Worm (Caenorhabditis elegans) whole organism, L1 larva: ENCODE measurements around the gene F47E1.4.

ENCODE experiments used
- C16A3.4 ChIP-seq: fragments of 150-350 bp; optimal IDR thresholded peaks from 2 replicates; lab custom pipeline; 2014; ENCODE audit warnings: missing biosample characterization, missing genetic modification characterization
- C34B4.2 ChIP-seq: sonication (generic microtip); optimal IDR thresholded peaks from 2 replicates; lab custom pipeline; 2017; ENCODE audit warnings: mild to moderate bottlenecking, missing genetic modification characterization, missing compliant biosample characterization
- F16B12.6 ChIP-seq: fragments of 150-350 bp; optimal IDR thresholded peaks from 2 replicates; lab custom pipeline; 2014; ENCODE audit warnings: missing biosample characterization, missing genetic modification characterization
- aha-1 ChIP-seq: fragments of 150-350 bp; optimal IDR thresholded peaks from 2 replicates; lab custom pipeline; 2014; ENCODE audit warnings: missing biosample characterization, missing genetic modification characterization
- alr-1 ChIP-seq: fragments of 200-800 bp; sonication (Bioruptor generic); optimal IDR thresholded peaks from 2 replicates; lab custom pipeline; 2018; ENCODE audit warnings: borderline replicate concordance, mild to moderate bottlenecking, missing genetic modification characterization, missing compliant biosample characterization
- ceh-8 ChIP-seq: fragments of 200-800 bp; sonication (Bioruptor generic); optimal IDR thresholded peaks from 2 replicates; lab custom pipeline; 2018; ENCODE audit warnings: mild to moderate bottlenecking, missing genetic modification characterization, moderate library complexity, missing compliant biosample characterization
- ceh-82 ChIP-seq, 3 experiments: fragments of 150-350 bp in 1 of 3; sonication (generic microtip) in 2 of 3; optimal IDR thresholded peaks; 2 replicates each; lab custom pipeline; 2014 to 2017; ENCODE audit warnings: missing biosample characterization in 3 of 3, missing genetic modification characterization in 3 of 3
- ceh-90 ChIP-seq: sonication (generic microtip); optimal IDR thresholded peaks from 2 replicates; lab custom pipeline; 2016; ENCODE audit warnings: missing genetic modification characterization, missing compliant biosample characterization
- dsc-1 ChIP-seq: sonication (generic microtip); optimal IDR thresholded peaks from 2 replicates; lab custom pipeline; 2016; ENCODE audit warnings: mild to moderate bottlenecking, missing genetic modification characterization, missing compliant biosample characterization
- efl-1 ChIP-seq, 4 experiments: fragments of 150-350 bp; optimal IDR thresholded peaks in 3 of 4; peaks in 1 of 4; 1 replicate in 1 of 4; 2 replicates in 3 of 4; lab custom pipeline; 2014; ENCODE audit warnings: missing biosample characterization in 2 of 4, missing genetic modification characterization in 2 of 4, missing genetic modification reagents in 2 of 4
- fkh-8 ChIP-seq: sonication (generic microtip); optimal IDR thresholded peaks from 2 replicates; lab custom pipeline; 2016; ENCODE audit warnings: mild to moderate bottlenecking, missing genetic modification characterization, missing compliant biosample characterization
- grh-1 ChIP-seq: fragments of 200-800 bp; sonication (Bioruptor generic); IDR thresholded peaks from 2 replicates; pipeline ENCODE4 v1.3.6; 2022; ENCODE audit warnings: missing genetic modification reagents, missing genetic modification characterization, missing compliant biosample characterization
- hlh-4 ChIP-seq: sonication (generic microtip); optimal IDR thresholded peaks from 2 replicates; lab custom pipeline; 2016; ENCODE audit warnings: mild to moderate bottlenecking, missing genetic modification characterization, missing compliant biosample characterization
- hpl-2 ChIP-seq: fragments of 150-350 bp; optimal IDR thresholded peaks from 2 replicates; lab custom pipeline; 2014; ENCODE audit warnings: missing biosample characterization, missing genetic modification reagents, missing genetic modification characterization
- irx-1 ChIP-seq: sonication (generic microtip); optimal IDR thresholded peaks from 2 replicates; lab custom pipeline; 2016; ENCODE audit warnings: missing genetic modification characterization, missing compliant biosample characterization
- jun-1 ChIP-seq: fragments of 150-350 bp; optimal IDR thresholded peaks from 2 replicates; lab custom pipeline; 2014; ENCODE audit warnings: missing biosample characterization, missing genetic modification reagents, missing genetic modification characterization
- lin-13 ChIP-seq: fragments of 150-350 bp; optimal IDR thresholded peaks from 2 replicates; lab custom pipeline; 2014; ENCODE audit warnings: missing biosample characterization, missing genetic modification reagents, missing genetic modification characterization
- lin-14 ChIP-seq: fragments of 200-800 bp; sonication (Bioruptor generic); optimal IDR thresholded peaks from 2 replicates; lab custom pipeline; 2018; ENCODE audit warnings: mild to moderate bottlenecking, missing genetic modification characterization, moderate library complexity, missing compliant biosample characterization
- lin-15B ChIP-seq: fragments of 150-350 bp; sonication (generic microtip); optimal IDR thresholded peaks from 3 replicates; lab custom pipeline; 2014; ENCODE audit warnings: missing biosample characterization, missing genetic modification characterization
- lin-35 ChIP-seq, 2 experiments: fragments of 150-350 bp; optimal IDR thresholded peaks; 2 replicates each; lab custom pipeline; 2014; ENCODE audit warnings: missing biosample characterization in 2 of 2, missing genetic modification characterization in 2 of 2, missing genetic modification reagents in 2 of 2
- lin-39 ChIP-seq: fragments of 150-350 bp; optimal IDR thresholded peaks from 2 replicates; lab custom pipeline; 2014; ENCODE audit warnings: missing biosample characterization, missing genetic modification reagents, missing genetic modification characterization
- lsy-2 ChIP-seq, 2 experiments: fragments of 150-350 bp; optimal IDR thresholded peaks; 2 replicates each; lab custom pipeline; 2014; ENCODE audit warnings: missing biosample characterization in 2 of 2, missing genetic modification characterization in 2 of 2
- mab-9 ChIP-seq: fragments of 200-800 bp; sonication (Bioruptor generic); IDR thresholded peaks from 2 replicates; pipeline ENCODE4 v1.3.6; 2022; ENCODE audit warnings: missing genetic modification reagents, missing genetic modification characterization, missing compliant biosample characterization
- mef-2 ChIP-seq: fragments of 150-350 bp; optimal IDR thresholded peaks from 2 replicates; lab custom pipeline; 2014; ENCODE audit warnings: missing biosample characterization, missing genetic modification characterization
- mep-1 ChIP-seq: fragments of 150-350 bp; optimal IDR thresholded peaks from 2 replicates; lab custom pipeline; 2014; ENCODE audit warnings: missing biosample characterization, missing genetic modification characterization
- nhr-19 ChIP-seq: fragments of 200-800 bp; sonication (Bioruptor generic); conservative IDR thresholded peaks from 2 replicates; pipeline ENCODE4 v1.3.6; 2022; ENCODE audit warnings: missing genetic modification characterization, missing compliant biosample characterization
- nhr-20 ChIP-seq: sonication (generic microtip); optimal IDR thresholded peaks from 2 replicates; lab custom pipeline; 2016; ENCODE audit warnings: mild to moderate bottlenecking, missing genetic modification characterization, missing compliant biosample characterization
- nhr-28 ChIP-seq: fragments of 150-350 bp; optimal IDR thresholded peaks from 2 replicates; lab custom pipeline; 2014; ENCODE audit warnings: missing biosample characterization, missing genetic modification characterization
- nhr-47 ChIP-seq: sonication (generic microtip); optimal IDR thresholded peaks from 2 replicates; lab custom pipeline; 2016; ENCODE audit warnings: mild to moderate bottlenecking, missing genetic modification characterization, moderate library complexity, missing compliant biosample characterization
- nhr-71 ChIP-seq: sonication (generic microtip); optimal IDR thresholded peaks from 2 replicates; lab custom pipeline; 2016; ENCODE audit warnings: mild to moderate bottlenecking, missing genetic modification characterization, moderate library complexity, missing compliant biosample characterization
- nhr-77 ChIP-seq: fragments of 150-350 bp; optimal IDR thresholded peaks from 2 replicates; lab custom pipeline; 2014; ENCODE audit warnings: missing biosample characterization, missing genetic modification characterization
- nhr-84 ChIP-seq: sonication (generic microtip); optimal IDR thresholded peaks from 2 replicates; lab custom pipeline; 2017; ENCODE audit warnings: missing biosample characterization, missing genetic modification characterization
- nhr-90 ChIP-seq: sonication (generic microtip); optimal IDR thresholded peaks from 2 replicates; lab custom pipeline; 2016; ENCODE audit warnings: mild to moderate bottlenecking, missing genetic modification characterization, missing compliant biosample characterization; ENCODE audit not compliant: poor library complexity
- rnt-1 ChIP-seq: sonication (generic microtip); optimal IDR thresholded peaks from 2 replicates; lab custom pipeline; 2016; ENCODE audit warnings: mild to moderate bottlenecking, missing genetic modification characterization, moderate library complexity, missing compliant biosample characterization
- snu-23 ChIP-seq: sonication (generic microtip); optimal IDR thresholded peaks from 2 replicates; lab custom pipeline; 2016; ENCODE audit warnings: missing genetic modification characterization, missing compliant biosample characterization
- sox-4 ChIP-seq: sonication (generic microtip); optimal IDR thresholded peaks from 2 replicates; lab custom pipeline; 2016; ENCODE audit warnings: missing genetic modification characterization, missing compliant biosample characterization
- swsn-7 ChIP-seq: sonication (generic microtip); optimal IDR thresholded peaks from 2 replicates; lab custom pipeline; 2016; ENCODE audit warnings: missing genetic modification characterization, missing compliant biosample characterization
- tlp-1 ChIP-seq: fragments of 150-350 bp; optimal IDR thresholded peaks from 2 replicates; lab custom pipeline; 2014; ENCODE audit warnings: missing biosample characterization, missing genetic modification characterization
- unc-30 ChIP-seq: sonication (generic microtip); optimal IDR thresholded peaks from 2 replicates; lab custom pipeline; 2017; ENCODE audit warnings: missing biosample characterization, missing genetic modification characterization
- unc-62 ChIP-seq: fragments of 150-350 bp; optimal IDR thresholded peaks from 2 replicates; lab custom pipeline; 2014; ENCODE audit warnings: missing biosample characterization, missing genetic modification reagents, missing genetic modification characterization
- unc-98 ChIP-seq: fragments of 200-800 bp; sonication (Bioruptor generic); IDR thresholded peaks from 2 replicates; pipeline ENCODE4 v1.3.6; 2022; ENCODE audit warnings: missing genetic modification characterization, missing compliant biosample characterization
- vab-15 ChIP-seq: sonication (generic microtip); optimal IDR thresholded peaks from 2 replicates; lab custom pipeline; 2017; ENCODE audit warnings: missing genotype, mild to moderate bottlenecking, missing genetic modification characterization, missing compliant biosample characterization
- xbp-1 ChIP-seq: sonication (generic microtip); optimal IDR thresholded peaks from 2 replicates; lab custom pipeline; 2016; ENCODE audit warnings: missing genetic modification characterization, missing compliant biosample characterization
- zip-4 ChIP-seq: fragments of 200-800 bp; sonication (Bioruptor generic); optimal IDR thresholded peaks from 2 replicates; lab custom pipeline; 2018; ENCODE audit warnings: mild to moderate bottlenecking, missing genetic modification characterization, moderate library complexity, missing compliant biosample characterization
- ztf-4 ChIP-seq: fragments of 150-350 bp; optimal IDR thresholded peaks from 2 replicates; lab custom pipeline; 2014; ENCODE audit warnings: missing biosample characterization, missing genetic modification characterization

The F47E1.4 gene

ce11 chrX:9023816-9024215 is 38.8 kb upstream of the F47E1.4 start:
- TF ChIP-seq grh-1 (no peak), lin-14 (GFP tag; lab: Kevin White, UChicago) (no peak), F16B12.6 (tag; lab: Kevin White, UChicago) (no peak), ceh-8 (no peak), mef-2 (tag; lab: Kevin White, UChicago) (no peak), alr-1 (tag; lab: Kevin White, UChicago) (no peak), C34B4.2 (tag; lab: Kevin White, UChicago) (no peak), aha-1 (tag; lab: Kevin White, UChicago) (no peak), lin-13 (GFP tag; lab: Kevin White, UChicago) (no peak), sox-4 (no peak), C16A3.4 (tag; lab: Kevin White, UChicago) (no peak), ceh-90 (tag; lab: Kevin White, UChicago) (no peak), ceh-82 (tag; optimal IDR thresholded peaks at IDR 0.05; lab: Kevin White, UChicago) (no peak), fkh-8 (tag; lab: Kevin White, UChicago) (no peak), xbp-1 (tag; lab: Kevin White, UChicago) (no peak), nhr-77 (tag; lab: Kevin White, UChicago) (no peak), tlp-1 (tag; lab: Kevin White, UChicago) (no peak), mep-1 (no peak), lin-35 (GFP tag; optimal IDR thresholded peaks at IDR 0.05; lab: Kevin White, UChicago) (no peak), lin-39 (no peak)

- TF ChIP-seq ztf-4 (tag; lab: Kevin White, UChicago) (no peak), ceh-82 (tag; optimal IDR thresholded peaks at IDR 0.05; lab: Kevin White, UChicago) (peak in 1 of 3 experiments; percentile 5), lin-13 (GFP tag; lab: Kevin White, UChicago) (peak; percentile 6), rnt-1 (peak; percentile 17), nhr-28 (tag; lab: Kevin White, UChicago) (no peak), nhr-90 (tag; lab: Kevin White, UChicago) (peak; percentile 45), C16A3.4 (tag; lab: Kevin White, UChicago) (peak; percentile 6), efl-1 (optimal IDR thresholded peaks at IDR 0.05; lab: Kevin White, UChicago) (no peak), efl-1 (GFP tag; optimal IDR thresholded peaks at IDR 0.05 in 1 of 2; lab: Kevin White, UChicago) (no peak), unc-30 (tag; lab: Kevin White, UChicago) (no peak), swsn-7 (tag; lab: Kevin White, UChicago) (no peak), jun-1 (tag; lab: Kevin White, UChicago) (no peak), irx-1 (tag; lab: Kevin White, UChicago) (no peak), nhr-19 (GFP tag; lab: Robert Waterston, UW) (0 out of 2 replicates have a peak, but pooled peaks have one; percentile 11), nhr-71 (tag; lab: Kevin White, UChicago) (peak; percentile 26), lin-15B (tag; lab: Kevin White, UChicago) (no peak), nhr-20 (peak; percentile 29), lsy-2 (tag; optimal IDR thresholded peaks at IDR 0.05; lab: Kevin White, UChicago) (no peak), snu-23 (GFP tag; lab: Kevin White, UChicago) (peak; percentile 24)
These were observed 38.4 kb upstream of the F47E1.4 start for ce11 chrX:9024270-9024669.

ce11 chrX:9025484-9025883 is 37.1 kb upstream of the F47E1.4 start:
- TF ChIP-seq ceh-90 (tag; lab: Kevin White, UChicago): no peak

ce11 chrX:9027304-9027703 is 35.3 kb upstream of the F47E1.4 start, which contains the start of gene T25B6.3:
T25B6.3 (plus strand) TSS chrX:9027604.
- TF ChIP-seq unc-98 (GFP tag; lab: Robert Waterston, UW) (no peak), dsc-1 (tag; lab: Kevin White, UChicago) (no peak), fkh-8 (tag; lab: Kevin White, UChicago) (no peak), nhr-84 (tag; lab: Kevin White, UChicago) (no peak), nhr-47 (tag; lab: Kevin White, UChicago) (no peak), jun-1 (tag; lab: Kevin White, UChicago) (no peak), snu-23 (GFP tag; lab: Kevin White, UChicago) (no peak), hpl-2 (GFP tag; lab: Kevin White, UChicago) (no peak), hlh-4 (tag; lab: Kevin White, UChicago) (no peak), vab-15 (no peak), lin-39 (no peak), mef-2 (tag; lab: Kevin White, UChicago) (no peak), mab-9 (GFP tag; lab: Robert Waterston, UW) (no peak), nhr-28 (tag; lab: Kevin White, UChicago) (no peak), unc-62 (GFP tag; lab: Kevin White, UChicago) (no peak), zip-4 (GFP tag; lab: Kevin White, UChicago) (no peak), lin-35 (GFP tag; optimal IDR thresholded peaks at IDR 0.05; lab: Kevin White, UChicago) (no peak)
